Fruit fly (Drosophila melanogaster) S2 (cell line): Measurements from ENCODE around the gene CG8064.

Source experiments
- CG8478 ChIP-seq: fragments of >200 bp; optimal IDR thresholded peaks from 2 replicates; lab custom pipeline; 2018
- CTCF ChIP-seq, 2 experiments: fragments of >200 bp; optimal IDR thresholded peaks; 2 replicates each; lab custom pipeline; 2018

dm6 chr3R:18296084-18296483 is 12.6 kb downstream of the CG8064 start:
- TF ChIP-seq CG8478 (lab: Kevin White, UChicago) (no peak), CTCF (optimal IDR thresholded peaks at IDR 0.05; lab: Kevin White, UChicago) (no peak)
